ENCODE assay signal across 8 worm cellular contexts in genomic region chrIII:13694048-13694447, ce11.
TF ChIP-seq lines count a peak whose summit lies in the region.

No protein-coding gene starts in this region.

TF ChIP-seq in whole organism, L1 larva, 84 proteins besides CTCF, POLR2A, EP300 and RAD21 (continues in another document):
- TF ChIP-seq rnt-1 (tag; optimal IDR thresholded peaks at IDR 0.05; lab: Kevin White, UChicago) (peak; percentile 3), lin-35 (GFP tag; optimal IDR thresholded peaks at IDR 0.05; lab: Kevin White, UChicago) (peak in 1 of 2 experiments; percentile 71), fos-1 (tag; optimal IDR thresholded peaks at IDR 0.05; lab: Kevin White, UChicago) (no peak), unc-86 (tag; optimal IDR thresholded peaks at IDR 0.05; lab: Kevin White, UChicago) (no peak), C04F5.9 (tag; optimal IDR thresholded peaks at IDR 0.05; lab: Kevin White, UChicago) (no peak), hpl-2 (GFP tag; optimal IDR thresholded peaks at IDR 0.05; lab: Kevin White, UChicago) (no peak), mdl-1 (tag; optimal IDR thresholded peaks at IDR 0.05; lab: Kevin White, UChicago) (peak in 1 of 2 experiments; percentile 68), irx-1 (tag; optimal IDR thresholded peaks at IDR 0.05; lab: Kevin White, UChicago) (no peak), nhr-11 (tag; optimal IDR thresholded peaks at IDR 0.05; lab: Kevin White, UChicago) (no peak), unc-30 (tag; optimal IDR thresholded peaks at IDR 0.05; lab: Kevin White, UChicago) (no peak), ama-1 (optimal IDR thresholded peaks at IDR 0.05; lab: Kevin White, UChicago) (no peak), ceh-8 (GFP tag; optimal IDR thresholded peaks at IDR 0.05; lab: Kevin White, UChicago) (no peak)

TF ChIP-seq in whole organism, L2 larva, 48 proteins besides CTCF, POLR2A, EP300 and RAD21 (continues in another document):
- TF ChIP-seq F13H6.1 (tag; optimal IDR thresholded peaks at IDR 0.05; lab: Kevin White, UChicago) (peak; percentile 64), ama-1 (optimal IDR thresholded peaks at IDR 0.05; lab: Kevin White, UChicago) (peak; percentile 71), dmd-4 (tag; optimal IDR thresholded peaks at IDR 0.05; lab: Kevin White, UChicago) (no peak), fos-1 (tag; optimal IDR thresholded peaks at IDR 0.05; lab: Kevin White, UChicago) (peak; percentile 81), nhr-237 (tag; optimal IDR thresholded peaks at IDR 0.05; lab: Kevin White, UChicago) (no peak), nhr-129 (tag; optimal IDR thresholded peaks at IDR 0.05; lab: Kevin White, UChicago) (peak; percentile 62), C34F6.9 (tag; optimal IDR thresholded peaks at IDR 0.05; lab: Kevin White, UChicago) (peak; percentile 26), blmp-1 (tag; optimal IDR thresholded peaks at IDR 0.05; lab: Kevin White, UChicago; ENCODE audit: insufficient read depth) (peak; percentile 30), lsy-2 (tag; optimal IDR thresholded peaks at IDR 0.05; lab: Kevin White, UChicago) (peak in 1 of 2 experiments; percentile 39), ceh-82 (tag; optimal IDR thresholded peaks at IDR 0.05; lab: Kevin White, UChicago) (no peak), lin-11 (tag; optimal IDR thresholded peaks at IDR 0.05; lab: Kevin White, UChicago) (no peak)

TF ChIP-seq in whole organism, L3 larva, 47 proteins besides CTCF, POLR2A, EP300 and RAD21 (continues in another document):
- TF ChIP-seq skn-1 (tag; optimal IDR thresholded peaks at IDR 0.05; lab: Kevin White, UChicago) (peak; percentile 72), jun-1 (tag; optimal IDR thresholded peaks at IDR 0.05; lab: Kevin White, UChicago) (peak; percentile 10), egl-27 (tag; optimal IDR thresholded peaks at IDR 0.05; lab: Kevin White, UChicago) (peak; percentile 52), ceh-28 (tag; optimal IDR thresholded peaks at IDR 0.05; lab: Kevin White, UChicago) (peak; percentile 51), nfya-1 (tag; optimal IDR thresholded peaks at IDR 0.05; lab: Kevin White, UChicago; ENCODE audit: insufficient read depth) (peak; percentile 52), ZK546.5 (tag; optimal IDR thresholded peaks at IDR 0.05; lab: Kevin White, UChicago) (no peak), fos-1 (tag; optimal IDR thresholded peaks at IDR 0.05; lab: Kevin White, UChicago) (no peak), ztf-11 (tag; optimal IDR thresholded peaks at IDR 0.05; lab: Kevin White, UChicago) (no peak), nhr-67 (tag; optimal IDR thresholded peaks at IDR 0.05; lab: Kevin White, UChicago) (no peak), pqm-1 (tag; optimal IDR thresholded peaks at IDR 0.05; lab: Kevin White, UChicago) (peak; percentile 61), elt-2 (tag; optimal IDR thresholded peaks at IDR 0.05; lab: Kevin White, UChicago) (peak; percentile 74), lsy-12 (tag; optimal IDR thresholded peaks at IDR 0.05; lab: Kevin White, UChicago) (peak; percentile 9)

TF ChIP-seq in whole organism, L4 larva, 104 proteins besides CTCF, POLR2A, EP300 and RAD21 (continues in another document):
- TF ChIP-seq unc-39 (tag; optimal IDR thresholded peaks at IDR 0.05; lab: Kevin White, UChicago): no peak
- peak; percentile 69 for TF ChIP-seq dmd-6 (GFP tag; IDR thresholded peaks at IDR 0.05; lab: Robert Waterston, UW)
- TF ChIP-seq dpl-1 (GFP tag; optimal IDR thresholded peaks at IDR 0.05; lab: Kevin White, UChicago): peak; percentile 10
- peak; percentile 62 for TF ChIP-seq T20F7.1 (GFP tag; optimal IDR thresholded peaks at IDR 0.05; lab: Kevin White, UChicago)
- peak; percentile 35; the same call in 1 of the 2 replicates for TF ChIP-seq hmg-1.1 (GFP tag; IDR thresholded peaks at IDR 0.05; lab: Robert Waterston, UW)
- no peak for TF ChIP-seq lim-7 (GFP tag; IDR thresholded peaks at IDR 0.05; lab: Robert Waterston, UW)
- TF ChIP-seq skn-1 (tag; optimal IDR thresholded peaks at IDR 0.05; lab: Kevin White, UChicago): no peak
- TF ChIP-seq aly-2 (tag; optimal IDR thresholded peaks at IDR 0.05; lab: Kevin White, UChicago): no peak
- 0 out of 2 replicates have a peak, but pooled peaks have one; percentile 45 for TF ChIP-seq php-3 (GFP tag; IDR thresholded peaks at IDR 0.05; lab: Robert Waterston, UW)
- TF ChIP-seq hlh-11 (tag; optimal IDR thresholded peaks at IDR 0.05; lab: Kevin White, UChicago): peak; percentile 90
- TF ChIP-seq lin-38 (GFP tag; IDR thresholded peaks at IDR 0.05; lab: Robert Waterston, UW): peak; percentile 46
- TF ChIP-seq daf-8 (GFP tag; IDR thresholded peaks at IDR 0.05; lab: Robert Waterston, UW): no peak

TF ChIP-seq in whole organism, early embryonic, 17 proteins besides CTCF, POLR2A, EP300 and RAD21:
- TF ChIP-seq flt-1 (GFP tag; IDR thresholded peaks at IDR 0.05; lab: Robert Waterston, UW): no peak
- TF ChIP-seq F13C5.2 (tag; optimal IDR thresholded peaks at IDR 0.05; lab: Kevin White, UChicago): no peak
- no peak for TF ChIP-seq tra-4 (tag; optimal IDR thresholded peaks at IDR 0.05; lab: Kevin White, UChicago)
- TF ChIP-seq ama-1 (optimal IDR thresholded peaks at IDR 0.05; lab: Kevin White, UChicago): no peak
- TF ChIP-seq hmg-4 (GFP tag; optimal IDR thresholded peaks at IDR 0.05; lab: Kevin White, UChicago): peak; percentile 39
- TF ChIP-seq hmbx-1 (tag; optimal IDR thresholded peaks at IDR 0.05; lab: Kevin White, UChicago): no peak

TF ChIP-seq in whole organism, late embryonic, 69 proteins besides CTCF, POLR2A, EP300 and RAD21:
- peak; percentile 4 for TF ChIP-seq dve-1 (tag; optimal IDR thresholded peaks at IDR 0.05; lab: Kevin White, UChicago)
- TF ChIP-seq elt-2 (tag; optimal IDR thresholded peaks at IDR 0.05; lab: Kevin White, UChicago): peak; percentile 54
- no peak for TF ChIP-seq pros-1 (tag; optimal IDR thresholded peaks at IDR 0.05; lab: Kevin White, UChicago)
- peak; percentile 27 for TF ChIP-seq nfya-1 (tag; optimal IDR thresholded peaks at IDR 0.05; lab: Kevin White, UChicago)
- no peak for TF ChIP-seq syd-9 (tag; optimal IDR thresholded peaks at IDR 0.05; lab: Kevin White, UChicago)
- TF ChIP-seq nhr-11 (tag; optimal IDR thresholded peaks at IDR 0.05; lab: Kevin White, UChicago): no peak
- TF ChIP-seq odd-2 (tag; optimal IDR thresholded peaks at IDR 0.05; lab: Kevin White, UChicago): no peak
- TF ChIP-seq ceh-6 (GFP tag; optimal IDR thresholded peaks at IDR 0.05; lab: Kevin White, UChicago): no peak
- no peak for TF ChIP-seq pha-2 (tag; optimal IDR thresholded peaks at IDR 0.05; lab: Kevin White, UChicago)
- TF ChIP-seq Y22D7AL.16 (tag; optimal IDR thresholded peaks at IDR 0.05; lab: Kevin White, UChicago): no peak
- no peak for TF ChIP-seq ceh-22 (tag; optimal IDR thresholded peaks at IDR 0.05; lab: Kevin White, UChicago)
- no peak for TF ChIP-seq ttx-3 (tag; optimal IDR thresholded peaks at IDR 0.05; lab: Kevin White, UChicago)

TF ChIP-seq in whole organism, mixed stage, embryonic, 35 proteins besides CTCF, POLR2A, EP300 and RAD21:
- no peak for TF ChIP-seq ham-2 (GFP tag; optimal IDR thresholded peaks at IDR 0.05; lab: Kevin White, UChicago)
- TF ChIP-seq pha-4 (tag; optimal IDR thresholded peaks at IDR 0.05; lab: Kevin White, UChicago): peak; percentile 59
- TF ChIP-seq cnd-1 (tag; optimal IDR thresholded peaks at IDR 0.05; lab: Kevin White, UChicago): peak; percentile 53
- TF ChIP-seq mab-5 (tag; optimal IDR thresholded peaks at IDR 0.05; lab: Kevin White, UChicago): no peak
- no peak for TF ChIP-seq nhr-12 (tag; optimal IDR thresholded peaks at IDR 0.05; lab: Kevin White, UChicago)
- TF ChIP-seq ceh-39 (tag; optimal IDR thresholded peaks at IDR 0.05; lab: Kevin White, UChicago): no peak
- no peak for TF ChIP-seq flh-1 (GFP tag; optimal IDR thresholded peaks at IDR 0.05; lab: Kevin White, UChicago)
- TF ChIP-seq elt-1 (tag; optimal IDR thresholded peaks at IDR 0.05; lab: Kevin White, UChicago; ENCODE audit: borderline replicate concordance, insufficient read depth): no peak
- TF ChIP-seq zip-8 (tag; optimal IDR thresholded peaks at IDR 0.05; lab: Kevin White, UChicago): no peak
- TF ChIP-seq nhr-76 (tag; optimal IDR thresholded peaks at IDR 0.05; lab: Kevin White, UChicago): no peak
- no peak for TF ChIP-seq snpc-4 (tag; optimal IDR thresholded peaks at IDR 0.05; lab: Kevin White, UChicago)
- TF ChIP-seq unc-120 (tag; optimal IDR thresholded peaks at IDR 0.05; lab: Kevin White, UChicago; ENCODE audit: poor library complexity, severe bottlenecking): peak; percentile 52

TF ChIP-seq in whole organism, young adult, 124 proteins besides CTCF, POLR2A, EP300 and RAD21 (continues in another document):
- TF ChIP-seq ekl-4 (GFP tag; IDR thresholded peaks at IDR 0.05; lab: Robert Waterston, UW) (0 out of 2 replicates have a peak, but pooled peaks have one; percentile 50), him-1 (tag; optimal IDR thresholded peaks at IDR 0.05; lab: Kevin White, UChicago) (peak; percentile 87), lir-1 (GFP tag; conservative IDR thresholded peaks at IDR 0.05; lab: Robert Waterston, UW) (no peak), F23B12.7 (tag; optimal IDR thresholded peaks at IDR 0.05; lab: Kevin White, UChicago; ENCODE audit: insufficient read depth) (peak; percentile 55), ztf-6 (GFP tag; IDR thresholded peaks at IDR 0.05; lab: Robert Waterston, UW) (0 out of 2 replicates have a peak, but pooled peaks have one; percentile 42), hmg-20 (GFP tag; IDR thresholded peaks at IDR 0.05; lab: Robert Waterston, UW) (no peak), pha-4 (tag; optimal IDR thresholded peaks at IDR 0.05; lab: Kevin White, UChicago) (peak; percentile 4), dpl-1 (GFP tag; optimal IDR thresholded peaks at IDR 0.05; lab: Kevin White, UChicago) (no peak), ceh-79 (tag; optimal IDR thresholded peaks at IDR 0.05; lab: Kevin White, UChicago) (no peak), lin-40 (tag; optimal IDR thresholded peaks at IDR 0.05; lab: Kevin White, UChicago) (peak; percentile 77), F22D6.2 (tag; optimal IDR thresholded peaks at IDR 0.05; lab: Kevin White, UChicago) (no peak), nhr-80 (tag; optimal IDR thresholded peaks at IDR 0.05; lab: Kevin White, UChicago) (peak; percentile 71), F39B2.1 (GFP tag; IDR thresholded peaks at IDR 0.05; lab: Robert Waterston, UW) (no peak), Y53F4B.3 (GFP tag; IDR thresholded peaks at IDR 0.05; lab: Robert Waterston, UW) (no peak), F57C9.4 (tag; optimal IDR thresholded peaks at IDR 0.05; lab: Kevin White, UChicago) (no peak), ama-1 (optimal IDR thresholded peaks at IDR 0.05; lab: Kevin White, UChicago) (no peak), ama-1 (GFP tag; optimal IDR thresholded peaks at IDR 0.05; lab: Kevin White, UChicago) (no peak), mcd-1 (GFP tag; IDR thresholded peaks at IDR 0.05; lab: Robert Waterston, UW) (peak; percentile 44), cebp-1 (GFP tag; IDR thresholded peaks at IDR 0.05; lab: Robert Waterston, UW) (no peak), cebp-1 (tag; optimal IDR thresholded peaks at IDR 0.05; lab: Kevin White, UChicago) (peak; percentile 63), pbrm-1 (GFP tag; IDR thresholded peaks at IDR 0.05; lab: Robert Waterston, UW) (0 out of 2 replicates have a peak, but pooled peaks have one; percentile 39), hsf-1 (GFP tag; IDR thresholded peaks at IDR 0.05; lab: Robert Waterston, UW) (peak; percentile 82), rpc-1 (optimal IDR thresholded peaks at IDR 0.05; lab: Kevin White, UChicago) (peak; percentile 21), rpc-1 (tag; optimal IDR thresholded peaks at IDR 0.05; lab: Kevin White, UChicago) (no peak)
